Worm (Caenorhabditis elegans): ENCODE measurements around the gene C16D9.6.

ce11 chrV:8252532-8252931, 2.4 kb upstream of the C16D9.6 start:
- TF ChIP-seq dve-1 (tag; optimal IDR thresholded peaks at IDR 0.05) (no peak), ama-1 (optimal IDR thresholded peaks at IDR 0.05) (no peak), pha-2 (tag; optimal IDR thresholded peaks at IDR 0.05) (no peak), K09A11.1 (tag; optimal IDR thresholded peaks at IDR 0.05; ENCODE audit: insufficient read depth) (no peak)

All from whole organism, late embryonic.